Fruit fly (Drosophila melanogaster): ENCODE measurements around the gene Remo.

Remo gene

DNA sequence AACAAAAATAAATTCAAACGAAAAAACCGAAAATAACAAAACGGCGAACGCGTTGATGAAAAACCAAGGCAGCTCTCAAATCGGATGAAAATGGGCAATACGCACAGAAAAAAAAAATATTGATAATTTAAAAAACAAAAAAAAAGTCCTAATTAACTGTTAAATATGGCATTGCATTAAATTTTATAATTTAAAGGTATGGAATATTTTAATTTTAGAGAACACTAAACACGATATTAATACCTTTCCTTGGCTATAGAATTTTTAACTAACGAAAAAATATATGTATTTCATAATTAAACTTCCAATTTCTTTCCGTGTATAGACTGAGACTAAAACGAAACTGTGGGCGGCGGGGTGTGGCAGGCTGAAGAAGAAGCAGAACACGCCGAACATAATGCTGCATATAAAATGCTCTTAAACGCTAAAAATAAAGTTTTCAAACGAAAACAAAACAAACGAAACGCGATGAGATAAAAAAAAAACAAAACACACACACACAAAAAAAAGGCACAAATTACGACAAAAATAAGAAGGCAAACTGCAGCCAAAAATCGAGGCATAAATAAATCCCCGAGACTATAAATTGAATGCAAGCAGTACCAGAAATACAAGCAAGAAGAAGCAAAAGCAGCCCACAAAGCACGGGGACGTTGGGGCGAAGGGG, 13.3 kb upstream of the Remo start (continued):
- TF ChIP-seq CG3163 (GFP tag; optimal IDR thresholded peaks at IDR 0.05), result no peak
- no peak for TF ChIP-seq onecut (GFP tag; IDR thresholded peaks at IDR 0.05)
- TF ChIP-seq knrl (GFP tag; IDR thresholded peaks at IDR 0.05; ENCODE audit: partially characterized antibody), result no peak
- peak; percentile 58 for TF ChIP-seq twi (tag; optimal IDR thresholded peaks at IDR 0.05)
- TF ChIP-seq row (GFP tag; IDR thresholded peaks at IDR 0.05), result peak; percentile 53; the same call in 2 of the 3 replicates
- TF ChIP-seq sim (GFP tag; IDR thresholded peaks at IDR 0.05), result 0 out of 2 replicates have a peak, but pooled peaks have one; percentile 5
- TF ChIP-seq kni (GFP tag; optimal IDR thresholded peaks at IDR 0.05), result no peak
- no peak for TF ChIP-seq Bteb2 (GFP tag; optimal IDR thresholded peaks at IDR 0.05)
- no peak for TF ChIP-seq CG4617 (GFP tag; optimal IDR thresholded peaks at IDR 0.05; ENCODE audit: borderline replicate concordance)
- TF ChIP-seq CG10654 (GFP tag; optimal IDR thresholded peaks at IDR 0.05), result peak; percentile 14
- no peak for TF ChIP-seq Lpt (GFP tag; optimal IDR thresholded peaks at IDR 0.05)
- TF ChIP-seq maf-S (GFP tag; optimal IDR thresholded peaks at IDR 0.05), result no peak
- TF ChIP-seq Ptx1 (GFP tag; IDR thresholded peaks at IDR 0.05), result peak; percentile 63
- no peak for TF ChIP-seq CG14050 (GFP tag; IDR thresholded peaks at IDR 0.05)
- peak; percentile 25 for TF ChIP-seq CG12155 (GFP tag; optimal IDR thresholded peaks at IDR 0.05)
- TF ChIP-seq Dp (GFP tag; optimal IDR thresholded peaks at IDR 0.05), result no peak
- no peak for TF ChIP-seq Doc3 (GFP tag; IDR thresholded peaks at IDR 0.05; ENCODE audit: partially characterized antibody)
- peak; percentile 23 for TF ChIP-seq CG4328 (GFP tag; optimal IDR thresholded peaks at IDR 0.05)
- peak; percentile 62 for TF ChIP-seq Dek (tag; optimal IDR thresholded peaks at IDR 0.05)
- no peak for TF ChIP-seq NC2β (GFP tag; optimal IDR thresholded peaks at IDR 0.05)
- TF ChIP-seq Nf-YC (tag; optimal IDR thresholded peaks at IDR 0.05), result peak; percentile 60
- TF ChIP-seq CG5953 (GFP tag; IDR thresholded peaks at IDR 0.05), result 0 out of 2 replicates have a peak, but pooled peaks have one; percentile 33
- TF ChIP-seq dmrt99B (tag; optimal IDR thresholded peaks at IDR 0.05), result peak; percentile 79
- peak; percentile 81 for TF ChIP-seq CG13424 (tag; optimal IDR thresholded peaks at IDR 0.05)
- TF ChIP-seq Tbp (GFP tag; optimal IDR thresholded peaks at IDR 0.05), result no peak
- TF ChIP-seq H15 (GFP tag; IDR thresholded peaks at IDR 0.05), result no peak
- TF ChIP-seq bab2 (GFP tag; optimal IDR thresholded peaks at IDR 0.05), result no peak
- TF ChIP-seq toy (GFP tag; IDR thresholded peaks at IDR 0.05), result peak; percentile 52; the same call in 1 of the 2 replicates
- no peak for TF ChIP-seq pita (GFP tag; optimal IDR thresholded peaks at IDR 0.05)
- no peak for TF ChIP-seq pzg (GFP tag; optimal IDR thresholded peaks at IDR 0.05)
- peak; percentile 63 for TF ChIP-seq CG10267 (tag; optimal IDR thresholded peaks at IDR 0.05)
- peak; percentile 57 for TF ChIP-seq CG18599 (GFP tag; optimal IDR thresholded peaks at IDR 0.05)
- TF ChIP-seq NK7.1 (GFP tag; optimal IDR thresholded peaks at IDR 0.05), result no peak
- TF ChIP-seq Hr78 (GFP tag; optimal IDR thresholded peaks at IDR 0.05), result peak in 1 of 2 experiments; percentile 26
- no peak for TF ChIP-seq CG6813 (GFP tag; optimal IDR thresholded peaks at IDR 0.05)
- peak; percentile 59 for TF ChIP-seq nerfin-1 (tag; optimal IDR thresholded peaks at IDR 0.05)
- peak; percentile 91 for TF ChIP-seq sens (GFP tag)
- TF ChIP-seq bsh (GFP tag; optimal IDR thresholded peaks at IDR 0.05), result peak in 1 of 2 experiments; percentile 76
- TF ChIP-seq CG8388 (GFP tag; optimal IDR thresholded peaks at IDR 0.05), result peak; percentile 57
- peak; percentile 57 for TF ChIP-seq CG7372 (GFP tag; IDR thresholded peaks at IDR 0.05)
- TF ChIP-seq Elba2 (GFP tag; optimal IDR thresholded peaks at IDR 0.05), result no peak
- TF ChIP-seq run (tag; optimal IDR thresholded peaks at IDR 0.05), result peak; percentile 45
- peak in 1 of 2 experiments; percentile 79 for TF ChIP-seq Hr51 (GFP tag; optimal IDR thresholded peaks at IDR 0.05)
- TF ChIP-seq CG15696 (tag; optimal IDR thresholded peaks at IDR 0.05), result peak; percentile 40
- peak; percentile 35 for TF ChIP-seq Six4 (GFP tag; optimal IDR thresholded peaks at IDR 0.05)
- 0 out of 3 replicates have a peak, but pooled peaks have one; percentile 27 for TF ChIP-seq Aef1 (GFP tag; IDR thresholded peaks at IDR 0.05)
- peak; percentile 85 for TF ChIP-seq CG18262 (tag; optimal IDR thresholded peaks at IDR 0.05)
- TF ChIP-seq CG14667 (GFP tag; IDR thresholded peaks at IDR 0.05), result 0 out of 2 replicates have a peak, but pooled peaks have one; percentile 16
- TF ChIP-seq CG11456 (GFP tag; IDR thresholded peaks at IDR 0.05), result no peak
